Worm (Caenorhabditis elegans) whole organism, L1 larva: Measurements from ENCODE around the gene B0393.9.

Source experiments
- C34B4.2 ChIP-seq: sonication (generic microtip); optimal IDR thresholded peaks from 2 replicates; lab custom pipeline; 2017; ENCODE audit warnings: mild to moderate bottlenecking, missing genetic modification characterization, missing compliant biosample characterization
- F16B12.6 ChIP-seq: fragments of 150-350 bp; optimal IDR thresholded peaks from 2 replicates; lab custom pipeline; 2014; ENCODE audit warnings: missing biosample characterization, missing genetic modification characterization
- Y116A8C.19 ChIP-seq: sonication (generic microtip); optimal IDR thresholded peaks from 2 replicates; lab custom pipeline; 2016; ENCODE audit warnings: missing compliant biosample characterization, missing genetic modification characterization, borderline replicate concordance
- alr-1 ChIP-seq: fragments of 200-800 bp; sonication (Bioruptor generic); optimal IDR thresholded peaks from 2 replicates; lab custom pipeline; 2018; ENCODE audit warnings: borderline replicate concordance, mild to moderate bottlenecking, missing genetic modification characterization, missing compliant biosample characterization
- ama-1 ChIP-seq: fragments of 150-350 bp; optimal IDR thresholded peaks from 2 replicates; lab custom pipeline; 2014
- ceh-8 ChIP-seq: fragments of 200-800 bp; sonication (Bioruptor generic); optimal IDR thresholded peaks from 2 replicates; lab custom pipeline; 2018; ENCODE audit warnings: mild to moderate bottlenecking, missing genetic modification characterization, moderate library complexity, missing compliant biosample characterization
- ceh-82 ChIP-seq, 3 experiments: fragments of 150-350 bp in 1 of 3; sonication (generic microtip) in 2 of 3; optimal IDR thresholded peaks; 2 replicates each; lab custom pipeline; 2014 to 2017; ENCODE audit warnings: missing biosample characterization in 3 of 3, missing genetic modification characterization in 3 of 3
- ceh-90 ChIP-seq: sonication (generic microtip); optimal IDR thresholded peaks from 2 replicates; lab custom pipeline; 2016; ENCODE audit warnings: missing genetic modification characterization, missing compliant biosample characterization
- ces-1 ChIP-seq: fragments of 150-350 bp; optimal IDR thresholded peaks from 2 replicates; lab custom pipeline; 2014; ENCODE audit warnings: missing biosample characterization, missing genetic modification reagents, missing genetic modification characterization
- dsc-1 ChIP-seq: sonication (generic microtip); optimal IDR thresholded peaks from 2 replicates; lab custom pipeline; 2016; ENCODE audit warnings: mild to moderate bottlenecking, missing genetic modification characterization, missing compliant biosample characterization
- efl-1 ChIP-seq, 4 experiments: fragments of 150-350 bp; optimal IDR thresholded peaks in 3 of 4; peaks in 1 of 4; 1 replicate in 1 of 4; 2 replicates in 3 of 4; lab custom pipeline; 2014; ENCODE audit warnings: missing biosample characterization in 2 of 4, missing genetic modification characterization in 2 of 4, missing genetic modification reagents in 2 of 4
- efl-3 ChIP-seq: fragments of 200-800 bp; sonication (Bioruptor generic); optimal IDR thresholded peaks from 2 replicates; lab custom pipeline; 2018; ENCODE audit warnings: mild to moderate bottlenecking, missing genetic modification characterization, missing compliant biosample characterization
- egl-27 ChIP-seq, 2 experiments: fragments of 150-350 bp in 1 of 2; sonication (generic microtip); optimal IDR thresholded peaks; 3 replicates each; lab custom pipeline; 2017 to 2018; ENCODE audit warnings: missing biosample characterization in 2 of 2, missing genetic modification characterization in 2 of 2, missing genetic modification reagents in 2 of 2
- elt-2 ChIP-seq: sonication (generic microtip); optimal IDR thresholded peaks from 2 replicates; lab custom pipeline; 2016; ENCODE audit warnings: missing genetic modification characterization, mild to moderate bottlenecking, inconsistent platforms, missing compliant biosample characterization, missing genetic modification reagents
- elt-3 ChIP-seq, 6 experiments: fragments of 150-350 bp in 1 of 6; sonication (generic microtip); optimal IDR thresholded peaks; 2 replicates each; lab custom pipeline; 2017 to 2018; ENCODE audit warnings: missing biosample characterization in 6 of 6, missing genetic modification characterization in 6 of 6, inconsistent platforms in 1 of 6
- ets-5 ChIP-seq: fragments of 200-800 bp; sonication (Bioruptor generic); IDR thresholded peaks from 2 replicates; pipeline ENCODE4 v1.3.6; 2022; ENCODE audit warnings: missing genetic modification characterization, missing compliant biosample characterization
- fkh-8 ChIP-seq: sonication (generic microtip); optimal IDR thresholded peaks from 2 replicates; lab custom pipeline; 2016; ENCODE audit warnings: mild to moderate bottlenecking, missing genetic modification characterization, missing compliant biosample characterization
- grh-1 ChIP-seq: fragments of 200-800 bp; sonication (Bioruptor generic); IDR thresholded peaks from 2 replicates; pipeline ENCODE4 v1.3.6; 2022; ENCODE audit warnings: missing genetic modification reagents, missing genetic modification characterization, missing compliant biosample characterization
- hlh-4 ChIP-seq: sonication (generic microtip); optimal IDR thresholded peaks from 2 replicates; lab custom pipeline; 2016; ENCODE audit warnings: mild to moderate bottlenecking, missing genetic modification characterization, missing compliant biosample characterization
- hpl-2 ChIP-seq: fragments of 150-350 bp; optimal IDR thresholded peaks from 2 replicates; lab custom pipeline; 2014; ENCODE audit warnings: missing biosample characterization, missing genetic modification reagents, missing genetic modification characterization
- jun-1 ChIP-seq: fragments of 150-350 bp; optimal IDR thresholded peaks from 2 replicates; lab custom pipeline; 2014; ENCODE audit warnings: missing biosample characterization, missing genetic modification reagents, missing genetic modification characterization
- lin-13 ChIP-seq: fragments of 150-350 bp; optimal IDR thresholded peaks from 2 replicates; lab custom pipeline; 2014; ENCODE audit warnings: missing biosample characterization, missing genetic modification reagents, missing genetic modification characterization
- lin-14 ChIP-seq: fragments of 200-800 bp; sonication (Bioruptor generic); optimal IDR thresholded peaks from 2 replicates; lab custom pipeline; 2018; ENCODE audit warnings: mild to moderate bottlenecking, missing genetic modification characterization, moderate library complexity, missing compliant biosample characterization
- lin-35 ChIP-seq, 2 experiments: fragments of 150-350 bp; optimal IDR thresholded peaks; 2 replicates each; lab custom pipeline; 2014; ENCODE audit warnings: missing biosample characterization in 2 of 2, missing genetic modification characterization in 2 of 2, missing genetic modification reagents in 2 of 2
- lin-39 ChIP-seq: fragments of 150-350 bp; optimal IDR thresholded peaks from 2 replicates; lab custom pipeline; 2014; ENCODE audit warnings: missing biosample characterization, missing genetic modification reagents, missing genetic modification characterization
- lir-3 ChIP-seq: sonication (generic microtip); optimal IDR thresholded peaks from 2 replicates; lab custom pipeline; 2016; ENCODE audit warnings: mild to moderate bottlenecking, missing genetic modification characterization, moderate library complexity, missing compliant biosample characterization; ENCODE audit not compliant: poor library complexity
- lsy-2 ChIP-seq, 2 experiments: fragments of 150-350 bp; optimal IDR thresholded peaks; 2 replicates each; lab custom pipeline; 2014; ENCODE audit warnings: missing biosample characterization in 2 of 2, missing genetic modification characterization in 2 of 2
- nhr-12 ChIP-seq: sonication (generic microtip); optimal IDR thresholded peaks from 2 replicates; lab custom pipeline; 2017; ENCODE audit warnings: missing biosample characterization, missing genetic modification characterization
- nhr-20 ChIP-seq: sonication (generic microtip); optimal IDR thresholded peaks from 2 replicates; lab custom pipeline; 2016; ENCODE audit warnings: mild to moderate bottlenecking, missing genetic modification characterization, missing compliant biosample characterization
- nhr-237 ChIP-seq: fragments of 150-350 bp; optimal IDR thresholded peaks from 2 replicates; lab custom pipeline; 2014; ENCODE audit warnings: missing biosample characterization, missing genetic modification characterization
- nhr-47 ChIP-seq: sonication (generic microtip); optimal IDR thresholded peaks from 2 replicates; lab custom pipeline; 2016; ENCODE audit warnings: mild to moderate bottlenecking, missing genetic modification characterization, moderate library complexity, missing compliant biosample characterization
- nhr-71 ChIP-seq: sonication (generic microtip); optimal IDR thresholded peaks from 2 replicates; lab custom pipeline; 2016; ENCODE audit warnings: mild to moderate bottlenecking, missing genetic modification characterization, moderate library complexity, missing compliant biosample characterization
- nhr-90 ChIP-seq: sonication (generic microtip); optimal IDR thresholded peaks from 2 replicates; lab custom pipeline; 2016; ENCODE audit warnings: mild to moderate bottlenecking, missing genetic modification characterization, missing compliant biosample characterization; ENCODE audit not compliant: poor library complexity
- snpc-4 ChIP-seq: fragments of 150-350 bp; optimal IDR thresholded peaks from 2 replicates; lab custom pipeline; 2014; ENCODE audit warnings: missing biosample characterization, missing genetic modification characterization
- tbx-2 ChIP-seq: sonication (generic microtip); optimal IDR thresholded peaks from 2 replicates; lab custom pipeline; 2016; ENCODE audit warnings: missing genetic modification characterization, missing compliant biosample characterization
- tlp-1 ChIP-seq: fragments of 150-350 bp; optimal IDR thresholded peaks from 2 replicates; lab custom pipeline; 2014; ENCODE audit warnings: missing biosample characterization, missing genetic modification characterization
- unc-130 ChIP-seq: fragments of 150-350 bp; optimal IDR thresholded peaks from 2 replicates; lab custom pipeline; 2017; ENCODE audit warnings: missing biosample characterization, missing genetic modification characterization, inconsistent platforms
- unc-62 ChIP-seq: fragments of 150-350 bp; optimal IDR thresholded peaks from 2 replicates; lab custom pipeline; 2014; ENCODE audit warnings: missing biosample characterization, missing genetic modification reagents, missing genetic modification characterization
- unc-86 ChIP-seq: sonication (generic microtip); optimal IDR thresholded peaks from 2 replicates; lab custom pipeline; 2016; ENCODE audit warnings: missing genetic modification characterization, missing compliant biosample characterization
- unc-98 ChIP-seq: fragments of 200-800 bp; sonication (Bioruptor generic); IDR thresholded peaks from 2 replicates; pipeline ENCODE4 v1.3.6; 2022; ENCODE audit warnings: missing genetic modification characterization, missing compliant biosample characterization
- vab-15 ChIP-seq: sonication (generic microtip); optimal IDR thresholded peaks from 2 replicates; lab custom pipeline; 2017; ENCODE audit warnings: missing genotype, mild to moderate bottlenecking, missing genetic modification characterization, missing compliant biosample characterization
- xbp-1 ChIP-seq: sonication (generic microtip); optimal IDR thresholded peaks from 2 replicates; lab custom pipeline; 2016; ENCODE audit warnings: missing genetic modification characterization, missing compliant biosample characterization
- ztf-4 ChIP-seq: fragments of 150-350 bp; optimal IDR thresholded peaks from 2 replicates; lab custom pipeline; 2014; ENCODE audit warnings: missing biosample characterization, missing genetic modification characterization

B0393.9 gene

DNA sequence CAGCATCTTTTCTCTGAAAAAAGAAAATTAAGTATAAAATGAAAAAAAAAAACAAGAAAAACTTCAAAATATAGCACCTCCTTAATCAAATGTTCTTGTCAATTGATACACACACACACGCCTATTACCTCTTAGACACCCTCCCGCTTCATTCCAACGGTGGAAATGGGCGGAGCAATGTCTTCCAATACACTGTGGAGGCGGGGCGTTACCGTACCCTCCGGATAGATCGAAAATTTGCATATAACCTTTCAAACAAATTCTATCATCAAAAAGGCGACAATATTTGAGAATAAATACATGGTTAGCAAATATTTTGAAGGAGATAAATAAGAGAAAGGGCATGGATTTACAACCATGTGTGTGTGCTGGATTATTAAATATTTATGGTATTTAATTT is 28.1 kb upstream of the B0393.9 start:
- TF ChIP-seq elt-3 (tag; optimal IDR thresholded peaks at IDR 0.05; lab: Kevin White, UChicago) (no peak), lsy-2 (tag; optimal IDR thresholded peaks at IDR 0.05; lab: Kevin White, UChicago) (peak in 1 of 2 experiments; percentile 51)

ce11 chrIII:4806345-4806744 is 26.4 kb upstream of the B0393.9 start:
- no peak for TF ChIP-seq lin-14
- TF ChIP-seq ces-1 (GFP tag; lab: Kevin White, UChicago): no peak
- no peak for TF ChIP-seq elt-3 (tag; optimal IDR thresholded peaks at IDR 0.05; lab: Kevin White, UChicago)
- TF ChIP-seq tbx-2 (tag; lab: Kevin White, UChicago): no peak
- no peak for TF ChIP-seq unc-130 (tag; lab: Kevin White, UChicago)
- no peak for TF ChIP-seq vab-15 (tag; lab: Kevin White, UChicago)
- no peak for TF ChIP-seq egl-27 (tag; optimal IDR thresholded peaks at IDR 0.05; lab: Kevin White, UChicago)
- no peak for TF ChIP-seq nhr-71 (tag; lab: Kevin White, UChicago)
- TF ChIP-seq tlp-1 (tag; lab: Kevin White, UChicago): no peak
- TF ChIP-seq nhr-12 (tag; lab: Kevin White, UChicago): no peak
- TF ChIP-seq lin-13 (GFP tag; lab: Kevin White, UChicago): no peak
- no peak for TF ChIP-seq unc-86 (tag; lab: Kevin White, UChicago)
- no peak for TF ChIP-seq efl-3 (GFP tag; lab: Kevin White, UChicago)
- TF ChIP-seq lin-39 (tag; lab: Kevin White, UChicago): no peak
- no peak for TF ChIP-seq dsc-1 (tag; lab: Kevin White, UChicago)
- no peak for TF ChIP-seq unc-62 (GFP tag; lab: Kevin White, UChicago)
- TF ChIP-seq ceh-82 (tag; optimal IDR thresholded peaks at IDR 0.05; lab: Kevin White, UChicago): no peak
- no peak for TF ChIP-seq lin-35 (GFP tag; optimal IDR thresholded peaks at IDR 0.05; lab: Kevin White, UChicago)
- TF ChIP-seq, all 84 proteins: peak for 0

ce11 chrIII:4802707-4803106 is 22.8 kb upstream of the B0393.9 start, which contains the start of gene metl-5:
metl-5 (plus strand) TSS chrIII:4803007.
- TF ChIP-seq nhr-47 (tag; lab: Kevin White, UChicago) (no peak), unc-130 (tag; lab: Kevin White, UChicago) (no peak), nhr-71 (tag; lab: Kevin White, UChicago) (no peak), C34B4.2 (tag; lab: Kevin White, UChicago) (no peak), elt-2 (tag; lab: Kevin White, UChicago) (no peak), tbx-2 (tag; lab: Kevin White, UChicago) (no peak), F16B12.6 (tag; lab: Kevin White, UChicago) (no peak), tlp-1 (tag; lab: Kevin White, UChicago) (no peak), nhr-237 (no peak), hpl-2 (no peak), ceh-82 (tag; optimal IDR thresholded peaks at IDR 0.05; lab: Kevin White, UChicago) (no peak)

- TF ChIP-seq efl-1 (optimal IDR thresholded peaks at IDR 0.05; lab: Kevin White, UChicago) (no peak), efl-1 (GFP tag; optimal IDR thresholded peaks at IDR 0.05 in 1 of 2; lab: Kevin White, UChicago) (peak in 1 of 2 experiments; percentile 58), hlh-4 (tag; lab: Kevin White, UChicago) (no peak), elt-3 (tag; optimal IDR thresholded peaks at IDR 0.05; lab: Kevin White, UChicago) (peak in 1 of 6 experiments; percentile 49)
Measured at ce11 chrIII:4796536-4796935, 16.6 kb upstream of the B0393.9 start, which contains the start of gene tag-325. tag-325 (plus strand) TSS chrIII:4796836.

ce11 chrIII:4796039-4796438 is 16.1 kb upstream of the B0393.9 start:
- TF ChIP-seq snpc-4: peak; percentile 58
- peak; percentile 96 for TF ChIP-seq jun-1 (tag; lab: Kevin White, UChicago)
- peak; percentile 46 for TF ChIP-seq xbp-1 (tag; lab: Kevin White, UChicago)
- peak; percentile 22 for TF ChIP-seq lir-3 (tag; lab: Kevin White, UChicago)
- no peak for TF ChIP-seq ceh-8 (GFP tag; lab: Kevin White, UChicago)
- peak in 3 of 6 experiments; percentile 3 to 78 (median 38) for TF ChIP-seq elt-3 (tag; optimal IDR thresholded peaks at IDR 0.05; lab: Kevin White, UChicago)
- TF ChIP-seq nhr-20 (tag; lab: Kevin White, UChicago): peak; percentile 63
- TF ChIP-seq nhr-90 (tag; lab: Kevin White, UChicago): peak; percentile 50
- TF ChIP-seq lin-35 (GFP tag; optimal IDR thresholded peaks at IDR 0.05; lab: Kevin White, UChicago): peak; percentile 53 to 79
- TF ChIP-seq Y116A8C.19 (tag; lab: Kevin White, UChicago): no peak
- TF ChIP-seq ama-1 (lab: Kevin White, UChicago): no peak
- TF ChIP-seq ceh-90 (tag; lab: Kevin White, UChicago): no peak
- no peak for TF ChIP-seq ets-5 (GFP tag; lab: Robert Waterston, UW)
- TF ChIP-seq fkh-8 (tag; lab: Kevin White, UChicago): no peak
- no peak for TF ChIP-seq grh-1
- TF ChIP-seq lin-13 (GFP tag; lab: Kevin White, UChicago): no peak
- TF ChIP-seq unc-98 (GFP tag; lab: Robert Waterston, UW): no peak
- no peak for TF ChIP-seq ztf-4 (tag; lab: Kevin White, UChicago)
- no peak for TF ChIP-seq alr-1 (tag; lab: Kevin White, UChicago)
- TF ChIP-seq vab-15 (tag; lab: Kevin White, UChicago): no peak
